Fruit fly (Drosophila melanogaster) whole organism, adult: Measurements from ENCODE around the gene Scr.
A peak's percentile ranks its signal among the peaks of the same experiment; 100 is the strongest.

Source experiments
- CG1620 ChIP-seq: fragments of 200-800 bp; sonication (Bioruptor generic); optimal IDR thresholded peaks from 2 replicates; lab custom pipeline; 2016; ENCODE audit warnings: missing biosample characterization, missing genetic modification characterization
- CG5204 ChIP-seq: fragments of 200-800 bp; sonication (Bioruptor generic); optimal IDR thresholded peaks from 2 replicates; lab custom pipeline; 2016; ENCODE audit warnings: missing biosample characterization, missing genetic modification characterization
- CG7045 ChIP-seq: fragments of 200-800 bp; sonication (Bioruptor generic); optimal IDR thresholded peaks from 2 replicates; lab custom pipeline; 2017; ENCODE audit warnings: missing biosample characterization, mild to moderate bottlenecking, missing genetic modification characterization
- CG7101 ChIP-seq: fragments of 200-800 bp; sonication (Bioruptor generic); optimal IDR thresholded peaks from 2 replicates; lab custom pipeline; 2018; ENCODE audit warnings: missing biosample characterization, mild to moderate bottlenecking, missing genetic modification characterization, moderate library complexity
- Clk ChIP-seq: fragments of 200-800 bp; sonication (Bioruptor generic); optimal IDR thresholded peaks from 2 replicates; lab custom pipeline; 2017; ENCODE audit warnings: missing biosample characterization, missing genetic modification characterization
- Crg-1 ChIP-seq: fragments of 200-800 bp; sonication (Bioruptor generic); optimal IDR thresholded peaks from 2 replicates; lab custom pipeline; 2016; ENCODE audit warnings: missing biosample characterization, missing genetic modification characterization
- Hr96 ChIP-seq: fragments of 200-800 bp; sonication (Bioruptor generic); optimal IDR thresholded peaks from 2 replicates; lab custom pipeline; 2016; ENCODE audit warnings: missing biosample characterization, missing genetic modification characterization
- bab1 ChIP-seq: fragments of 200-800 bp; sonication (Bioruptor generic); optimal IDR thresholded peaks from 3 replicates; lab custom pipeline; 2019; ENCODE audit warnings: missing biosample characterization, mild to moderate bottlenecking, missing genetic modification characterization, moderate library complexity
- kay ChIP-seq: fragments of 200-800 bp; sonication (Bioruptor generic); peaks from one replicate; lab custom pipeline; 2016; ENCODE audit warnings: missing biosample characterization, missing genetic modification characterization, borderline replicate concordance
- pad ChIP-seq: fragments of 200-800 bp; sonication (Bioruptor generic); optimal IDR thresholded peaks from 3 replicates; lab custom pipeline; 2017; ENCODE audit warnings: missing biosample characterization, missing genetic modification characterization, mild to moderate bottlenecking, moderate library complexity, missing genetic modification reagents
- toe ChIP-seq: fragments of 200-800 bp; sonication (Bioruptor generic); optimal IDR thresholded peaks from 2 replicates; lab custom pipeline; 2016; ENCODE audit warnings: missing biosample characterization, missing genetic modification characterization

Scr gene

DNA sequence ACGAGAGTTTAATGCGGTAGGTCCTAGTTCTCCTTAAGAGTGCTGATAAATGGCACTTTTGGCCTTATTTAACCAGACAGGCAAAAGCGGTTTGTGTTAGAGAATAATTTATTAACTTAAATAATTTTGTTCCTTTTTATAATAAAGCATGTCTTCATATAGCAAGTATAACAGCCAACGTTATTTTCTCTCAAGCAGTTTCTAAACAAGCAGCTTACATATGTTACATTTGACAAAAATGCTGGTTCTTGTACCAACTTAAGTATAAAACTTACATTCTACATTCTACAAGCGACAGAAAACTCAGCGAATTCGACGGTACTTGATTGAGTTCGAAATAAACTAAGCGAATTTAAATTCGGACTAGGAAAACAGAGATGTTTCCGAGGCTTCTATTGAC lies 69.8 kb downstream of the Scr start:
- TF ChIP-seq toe (GFP tag; lab: Kevin White, UChicago) (no peak), Hr96 (GFP tag; lab: Kevin White, UChicago) (no peak), Clk (no peak), CG1620 (GFP tag; lab: Kevin White, UChicago) (no peak), CG7101 (no peak), Crg-1 (no peak), pad (GFP tag; lab: Kevin White, UChicago) (no peak)

DNA sequence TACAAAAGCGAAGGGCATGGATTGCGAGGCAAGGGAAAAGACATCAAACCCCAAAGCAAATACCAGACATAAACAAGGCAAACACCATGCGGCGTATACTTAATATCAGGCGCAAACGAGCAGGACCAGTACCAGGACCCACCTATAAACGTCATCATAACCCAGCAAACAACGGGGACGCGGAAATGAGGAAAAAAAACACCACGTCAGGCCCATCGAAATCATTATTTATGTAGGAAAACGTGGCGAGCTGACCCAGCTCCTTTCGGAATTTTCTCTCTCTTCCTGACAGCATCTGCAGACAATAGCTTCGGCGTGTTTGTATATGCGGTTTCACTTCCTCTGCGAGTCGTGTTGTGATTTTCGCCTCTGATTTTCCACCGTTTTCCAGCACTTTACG lies 73.0 kb downstream of the Scr start:
- TF ChIP-seq CG7045 (GFP tag; lab: Kevin White, UChicago) (no peak), Crg-1 (no peak), CG7101 (no peak), kay (peak; percentile 8), bab1 (no peak), toe (GFP tag; lab: Kevin White, UChicago) (no peak), CG5204 (no peak), Clk (no peak)
